Fruit fly (Drosophila melanogaster): ENCODE results near the gene Muted.
A peak's percentile ranks its signal among the peaks of the same experiment; 100 is the strongest.

Gene Muted

DNA sequence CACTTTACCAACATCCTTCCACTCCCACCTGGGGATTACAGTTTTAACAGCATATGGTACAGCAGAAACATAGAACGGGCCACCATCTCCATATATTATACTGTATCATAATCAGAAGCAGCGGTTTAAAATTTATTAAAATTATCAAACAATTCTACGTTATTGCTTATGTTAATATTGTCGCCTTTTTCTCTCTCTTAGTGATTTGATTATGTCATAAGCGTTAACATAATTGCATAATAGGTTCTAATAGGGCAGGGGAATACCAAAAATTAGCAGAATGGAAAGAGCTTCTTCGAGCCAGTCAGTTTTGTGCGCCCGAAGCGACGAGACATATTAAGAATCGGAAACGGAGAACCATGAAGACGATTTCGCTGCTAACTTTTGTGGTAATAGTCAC, 30.7 kb upstream of the Muted start, which contains the start of gene CG13862:
CG13862 (plus strand) TSS at position 301 of the 400 bp plus-strand sequence.
- TF ChIP-seq Mio (GFP tag; optimal IDR thresholded peaks at IDR 0.05) (no peak), GATAd (GFP tag; optimal IDR thresholded peaks at IDR 0.05) (no peak), ey (GFP tag; optimal IDR thresholded peaks at IDR 0.05) (no peak), dmrt93B (GFP tag; optimal IDR thresholded peaks at IDR 0.05) (no peak), HLH106 (tag; optimal IDR thresholded peaks at IDR 0.05) (no peak), jim (GFP tag; optimal IDR thresholded peaks at IDR 0.05) (no peak), dl (GFP tag; optimal IDR thresholded peaks at IDR 0.05; ENCODE audit: insufficient read depth in 1 of 2, partially characterized antibody in 2 of 2) (no peak), usp (GFP tag; optimal IDR thresholded peaks at IDR 0.05) (no peak), N (GFP tag; optimal IDR thresholded peaks at IDR 0.05) (no peak)

DNA sequence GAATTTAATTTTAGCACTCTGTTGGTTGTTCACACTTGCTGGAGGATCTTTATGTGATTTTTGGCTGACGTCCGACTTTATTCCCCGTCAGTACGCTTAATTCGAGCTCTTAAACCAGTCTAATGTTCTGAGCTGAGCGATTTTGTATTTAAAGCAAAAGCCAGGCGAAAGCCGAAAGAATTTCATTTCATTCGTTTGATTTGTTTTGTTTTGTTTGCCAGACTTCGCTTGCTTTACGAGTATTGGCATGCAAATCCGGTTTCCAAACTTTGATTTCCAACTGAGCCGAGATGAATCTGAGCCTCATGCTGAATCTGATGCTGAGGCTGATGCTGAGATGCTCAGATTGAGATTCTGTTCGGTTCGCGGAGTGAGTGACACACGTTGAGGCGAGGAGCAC, 28.4 kb upstream of the Muted start, which contains the start of gene CG5391:
CG5391 (minus strand) TSS at position 101 of the 400 bp plus-strand sequence.
- TF ChIP-seq Rel (GFP tag; optimal IDR thresholded peaks at IDR 0.05) (no peak), Rel (tag; optimal IDR thresholded peaks at IDR 0.05) (no peak), GATAd (GFP tag; optimal IDR thresholded peaks at IDR 0.05) (no peak), rgr (GFP tag; optimal IDR thresholded peaks at IDR 0.05) (no peak), psq (GFP tag; optimal IDR thresholded peaks at IDR 0.05) (no peak), ey (GFP tag; optimal IDR thresholded peaks at IDR 0.05) (no peak), Abd-B (GFP tag; optimal IDR thresholded peaks at IDR 0.05) (no peak), OdsH (GFP tag; optimal IDR thresholded peaks at IDR 0.05) (no peak), pan (optimal IDR thresholded peaks at IDR 0.05) (no peak), CG32264 (GFP tag; optimal IDR thresholded peaks at IDR 0.05) (no peak), dmrt93B (GFP tag; optimal IDR thresholded peaks at IDR 0.05) (no peak), HLH106 (tag; optimal IDR thresholded peaks at IDR 0.05) (no peak), CrebA (GFP tag; optimal IDR thresholded peaks at IDR 0.05; ENCODE audit: borderline replicate concordance) (no peak)

DNA sequence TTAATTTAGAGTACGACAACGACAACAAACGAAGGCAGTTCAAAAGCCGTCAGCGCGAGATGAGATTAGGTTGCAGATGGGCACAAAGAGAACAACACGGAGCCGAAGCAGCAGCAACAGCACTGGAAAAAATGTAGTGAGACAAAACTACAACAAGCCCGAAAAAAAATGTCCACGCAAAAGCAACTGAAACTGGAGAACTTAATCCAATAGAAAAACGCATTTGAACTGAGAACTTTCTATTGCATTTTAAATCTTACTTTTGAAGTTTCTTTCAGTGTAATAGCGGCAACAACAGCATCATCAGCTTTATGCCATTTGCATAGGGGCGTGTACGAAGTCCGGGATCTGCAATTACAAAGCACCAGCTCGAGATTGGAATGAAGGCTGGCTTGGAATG, 22.9 kb upstream of the Muted start:
- no peak for TF ChIP-seq lola (GFP tag; optimal IDR thresholded peaks at IDR 0.05)
- no peak for TF ChIP-seq usp (GFP tag; optimal IDR thresholded peaks at IDR 0.05)
- TF ChIP-seq Rel (GFP tag; optimal IDR thresholded peaks at IDR 0.05) = no peak
- no peak for TF ChIP-seq Rel (tag; optimal IDR thresholded peaks at IDR 0.05)
- no peak for TF ChIP-seq GATAd (GFP tag; optimal IDR thresholded peaks at IDR 0.05)
- TF ChIP-seq Jra (GFP tag; optimal IDR thresholded peaks at IDR 0.05) = no peak
- no peak for TF ChIP-seq brk (GFP tag; optimal IDR thresholded peaks at IDR 0.05)
- no peak for TF ChIP-seq Dfd (GFP tag; optimal IDR thresholded peaks at IDR 0.05)
- no peak for TF ChIP-seq Hr83 (GFP tag; optimal IDR thresholded peaks at IDR 0.05; ENCODE audit: poor library complexity, severe bottlenecking)
- TF ChIP-seq Mio (GFP tag; optimal IDR thresholded peaks at IDR 0.05) = no peak
- no peak for TF ChIP-seq pan (optimal IDR thresholded peaks at IDR 0.05)
- peak in 1 of 2 experiments; percentile 64 for TF ChIP-seq foxo (GFP tag; optimal IDR thresholded peaks at IDR 0.05)
- TF ChIP-seq CG32264 (GFP tag; optimal IDR thresholded peaks at IDR 0.05) = no peak
- no peak for TF ChIP-seq dl (GFP tag; optimal IDR thresholded peaks at IDR 0.05; ENCODE audit: insufficient read depth in 1 of 2, partially characterized antibody in 2 of 2)
- TF ChIP-seq fru (GFP tag; optimal IDR thresholded peaks at IDR 0.05) = peak; percentile 57
- TF ChIP-seq dsf (GFP tag; optimal IDR thresholded peaks at IDR 0.05; ENCODE audit: borderline replicate concordance) = no peak
- no peak for TF ChIP-seq sage (GFP tag; optimal IDR thresholded peaks at IDR 0.05)
- TF ChIP-seq Myc (optimal IDR thresholded peaks at IDR 0.05) = no peak
- peak; percentile 17 for TF ChIP-seq CG9705 (GFP tag; optimal IDR thresholded peaks at IDR 0.05)
- TF ChIP-seq ey (GFP tag; optimal IDR thresholded peaks at IDR 0.05) = peak; percentile 65
- peak; percentile 33 for TF ChIP-seq tai (GFP tag; optimal IDR thresholded peaks at IDR 0.05)
- TF ChIP-seq OdsH (GFP tag; optimal IDR thresholded peaks at IDR 0.05) = peak; percentile 46
- TF ChIP-seq Abd-B (GFP tag; optimal IDR thresholded peaks at IDR 0.05) = no peak
- TF ChIP-seq Sp1 (GFP tag; optimal IDR thresholded peaks at IDR 0.05) = peak; percentile 62
- peak; percentile 64 for TF ChIP-seq br (GFP tag; optimal IDR thresholded peaks at IDR 0.05)
- TF ChIP-seq Hr78 (GFP tag; optimal IDR thresholded peaks at IDR 0.05) = no peak
- TF ChIP-seq Hnf4 (GFP tag; optimal IDR thresholded peaks at IDR 0.05) = peak; percentile 55
- no peak for TF ChIP-seq jim (GFP tag; optimal IDR thresholded peaks at IDR 0.05)
- TF ChIP-seq N (GFP tag; optimal IDR thresholded peaks at IDR 0.05) = no peak
- TF ChIP-seq sv (GFP tag; optimal IDR thresholded peaks at IDR 0.05) = no peak
- TF ChIP-seq psq (GFP tag; optimal IDR thresholded peaks at IDR 0.05) = peak; percentile 27
- peak; percentile 47 for TF ChIP-seq rgr (GFP tag; optimal IDR thresholded peaks at IDR 0.05)
- peak; percentile 64 for TF ChIP-seq HLH106 (tag; optimal IDR thresholded peaks at IDR 0.05)
- TF ChIP-seq dmrt93B (GFP tag; optimal IDR thresholded peaks at IDR 0.05) = no peak
- peak; percentile 16 for TF ChIP-seq woc (GFP tag; optimal IDR thresholded peaks at IDR 0.05)
- TF ChIP-seq h (GFP tag; optimal IDR thresholded peaks at IDR 0.05) = peak; percentile 71
- TF ChIP-seq Dif (GFP tag; optimal IDR thresholded peaks at IDR 0.05; ENCODE audit: partially characterized antibody) = no peak
- TF ChIP-seq CrebA (GFP tag; optimal IDR thresholded peaks at IDR 0.05; ENCODE audit: borderline replicate concordance) = no peak
- no peak for TF ChIP-seq Vsx2 (GFP tag; optimal IDR thresholded peaks at IDR 0.05; ENCODE audit: partially characterized antibody)
